Worm (Caenorhabditis elegans) whole organism, L3 larva: Measurements from ENCODE around the gene F16H6.10.

Source experiments
- ceh-82 ChIP-seq: fragments of 150-350 bp; optimal IDR thresholded peaks from 2 replicates; lab custom pipeline; 2014; ENCODE audit warnings: missing biosample characterization, missing genetic modification characterization
- fos-1 ChIP-seq: fragments of 150-350 bp; optimal IDR thresholded peaks from 2 replicates; lab custom pipeline; 2014; ENCODE audit warnings: missing biosample characterization, missing genetic modification characterization
- pqm-1 ChIP-seq: fragments of 150-350 bp; optimal IDR thresholded peaks from 2 replicates; lab custom pipeline; 2017; ENCODE audit warnings: missing biosample characterization, missing genetic modification characterization, inconsistent platforms
- snpc-4 ChIP-seq: fragments of 150-350 bp; optimal IDR thresholded peaks from 2 replicates; lab custom pipeline; 2014; ENCODE audit warnings: missing biosample characterization, missing genetic modification characterization
- tbx-2 ChIP-seq: sonication (generic microtip); optimal IDR thresholded peaks from 2 replicates; lab custom pipeline; 2016; ENCODE audit warnings: mild to moderate bottlenecking, missing genetic modification characterization, missing compliant biosample characterization
- unc-62 ChIP-seq: fragments of 150-350 bp; sonication (generic microtip); optimal IDR thresholded peaks from 4 replicates; lab custom pipeline; 2014; ENCODE audit warnings: missing biosample characterization, missing genetic modification reagents, missing genetic modification characterization
- zag-1 ChIP-seq: fragments of 150-350 bp; optimal IDR thresholded peaks from 2 replicates; lab custom pipeline; 2014; ENCODE audit warnings: missing biosample characterization, missing genetic modification characterization

- TF ChIP-seq ceh-82 (tag; lab: Kevin White, UChicago) (no peak), unc-62 (GFP tag; lab: Kevin White, UChicago) (no peak), zag-1 (tag; lab: Kevin White, UChicago) (no peak), fos-1 (tag; lab: Kevin White, UChicago) (no peak), pqm-1 (no peak), tbx-2 (tag; lab: Kevin White, UChicago) (no peak), snpc-4 (tag; lab: Kevin White, UChicago) (no peak)
Measured at ce11 chrV:18224353-18224752, at the start of gene F16H6.10.
